Worm (Caenorhabditis elegans): ENCODE data around the gene srt-14.

ce11 chrV:4240292-4240691 is 16.1 kb downstream of the srt-14 start, which contains the start of gene srh-204:
- TF ChIP-seq efl-1 (GFP tag; optimal IDR thresholded peaks at IDR 0.05) (no peak), aptf-2 (GFP tag; conservative IDR thresholded peaks at IDR 0.05) (no peak), atf-7 (tag; optimal IDR thresholded peaks at IDR 0.05) (no peak), snpc-4 (GFP tag; optimal IDR thresholded peaks at IDR 0.05) (no peak), snpc-4 (tag; optimal IDR thresholded peaks at IDR 0.05) (no peak), ceh-58 (GFP tag; IDR thresholded peaks at IDR 0.05) (no peak), somi-1 (GFP tag; optimal IDR thresholded peaks at IDR 0.05) (no peak), ama-1 (optimal IDR thresholded peaks at IDR 0.05) (no peak), ama-1 (GFP tag; optimal IDR thresholded peaks at IDR 0.05) (no peak), dpl-1 (GFP tag; optimal IDR thresholded peaks at IDR 0.05) (no peak), K12H6.12 (tag; optimal IDR thresholded peaks at IDR 0.05) (no peak), F57C9.4 (tag; optimal IDR thresholded peaks at IDR 0.05) (no peak), cebp-1 (GFP tag; IDR thresholded peaks at IDR 0.05) (no peak), cebp-1 (tag; optimal IDR thresholded peaks at IDR 0.05) (no peak)
